Fruit fly (Drosophila melanogaster) whole organism, wandering third instar larva: ENCODE data around the gene Ilp7.

Experiments used
- CG32264 ChIP-seq: fragments of 200-800 bp; sonication (Bioruptor generic); optimal IDR thresholded peaks from 2 replicates; lab custom pipeline; 2016; ENCODE audit warnings: missing biosample characterization, missing genetic modification characterization
- Mio ChIP-seq: sonication (Bioruptor generic); optimal IDR thresholded peaks from 2 replicates; lab custom pipeline; 2016; ENCODE audit warnings: missing biosample characterization, missing genetic modification characterization
- Sp1 ChIP-seq: fragments of 200-800 bp; sonication (Bioruptor generic); optimal IDR thresholded peaks from 3 replicates; lab custom pipeline; 2019; ENCODE audit warnings: missing biosample characterization, mild to moderate bottlenecking, missing genetic modification characterization, moderate library complexity
- dmrt93B ChIP-seq: fragments of 200-800 bp; sonication (Bioruptor generic); optimal IDR thresholded peaks from 2 replicates; lab custom pipeline; 2018; ENCODE audit warnings: missing biosample characterization, mild to moderate bottlenecking, missing genetic modification characterization
- dsf ChIP-seq: sonication (Bioruptor generic); optimal IDR thresholded peaks from 2 replicates; lab custom pipeline; 2016; ENCODE audit warnings: missing biosample characterization, missing genetic modification characterization, borderline replicate concordance
- foxo ChIP-seq, 2 experiments: fragments of 200-800 bp; sonication (Bioruptor generic); optimal IDR thresholded peaks; 2 replicates in 1 of 2; 3 replicates in 1 of 2; lab custom pipeline; 2016 to 2017; ENCODE audit warnings: missing biosample characterization in 2 of 2, missing genetic modification characterization in 2 of 2
- fru ChIP-seq: fragments of 200-800 bp; sonication (Bioruptor generic); optimal IDR thresholded peaks from 3 replicates; lab custom pipeline; 2016; ENCODE audit warnings: missing biosample characterization, mild to moderate bottlenecking, missing genetic modification characterization
- h ChIP-seq: fragments of 200-800 bp; sonication (Bioruptor generic); optimal IDR thresholded peaks from 3 replicates; lab custom pipeline; 2016; ENCODE audit warnings: missing biosample characterization, mild to moderate bottlenecking, missing genetic modification characterization
- lola ChIP-seq: fragments of >200 bp; optimal IDR thresholded peaks from 2 replicates; lab custom pipeline; 2017; ENCODE audit warnings: missing biosample characterization, missing genetic modification characterization
- psq ChIP-seq: fragments of 200-800 bp; sonication (Bioruptor generic); optimal IDR thresholded peaks from 3 replicates; lab custom pipeline; 2017; ENCODE audit warnings: missing biosample characterization, mild to moderate bottlenecking, missing genetic modification characterization, moderate library complexity
- usp ChIP-seq: fragments of >200 bp; optimal IDR thresholded peaks from 2 replicates; lab custom pipeline; 2017; ENCODE audit warnings: missing biosample characterization, missing genetic modification characterization

dm6 chrX:3688576-3688975, 21.2 kb downstream of the Ilp7 start:
- TF ChIP-seq psq (GFP tag; lab: Kevin White, UChicago) (no peak), fru (GFP tag; lab: Kevin White, UChicago) (no peak), Sp1 (no peak), usp (GFP tag; lab: Kevin White, UChicago) (no peak), lola (GFP tag; lab: Kevin White, UChicago) (no peak), dsf (GFP tag; lab: Kevin White, UChicago) (no peak), CG32264 (GFP tag; lab: Kevin White, UChicago) (no peak), Mio (GFP tag; lab: Kevin White, UChicago) (no peak), h (GFP tag; lab: Kevin White, UChicago) (no peak), foxo (GFP tag; optimal IDR thresholded peaks at IDR 0.05; lab: Kevin White, UChicago) (no peak), dmrt93B (GFP tag; lab: Kevin White, UChicago) (no peak)
